Fruit fly (Drosophila melanogaster): ENCODE results near the gene CG10357.

Gene CG10357

DNA sequence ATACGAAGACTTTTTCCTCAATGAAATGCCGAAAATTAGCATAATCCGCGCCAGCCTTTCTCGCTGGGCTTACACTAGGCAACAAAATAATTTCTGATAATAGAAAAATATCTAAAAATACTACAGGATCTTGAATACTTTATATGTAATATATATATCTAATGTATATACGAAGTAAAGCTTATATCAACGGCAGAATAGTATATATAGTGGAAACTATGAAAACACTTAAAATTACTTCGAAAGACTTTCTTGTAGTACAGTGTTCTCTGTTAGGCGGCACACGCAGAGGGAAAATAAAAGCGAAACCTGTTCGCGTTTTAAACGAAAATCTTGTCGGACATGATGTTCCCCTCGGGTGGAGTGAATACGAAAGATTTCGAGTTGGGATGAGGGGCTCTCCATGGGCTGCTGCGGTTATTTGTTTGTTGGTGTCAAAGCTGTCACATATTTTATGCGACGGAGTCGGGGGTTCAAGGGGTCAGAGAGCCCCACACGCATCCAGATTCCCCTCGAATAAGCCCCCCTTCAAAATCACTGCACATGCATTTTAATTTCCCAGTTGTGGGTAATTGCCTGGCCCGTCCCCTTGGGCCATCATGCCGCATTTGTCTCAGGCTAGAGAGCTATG is 19.0 kb downstream of the CG10357 start (continued):
- no peak for TF ChIP-seq Bgb (GFP tag; IDR thresholded peaks at IDR 0.05; ENCODE audit: partially characterized antibody)
- TF ChIP-seq HHEX (GFP tag; optimal IDR thresholded peaks at IDR 0.05): no peak
- peak; percentile 74 for TF ChIP-seq Drgx (GFP tag; IDR thresholded peaks at IDR 0.05)
- no peak for TF ChIP-seq CG3847 (GFP tag; IDR thresholded peaks at IDR 0.05)
- no peak for TF ChIP-seq CG13287 (GFP tag; IDR thresholded peaks at IDR 0.05; ENCODE audit: partially characterized antibody)
- no peak for TF ChIP-seq CG9876 (GFP tag; optimal IDR thresholded peaks at IDR 0.05)
- TF ChIP-seq CG11085 (GFP tag; IDR thresholded peaks at IDR 0.05): no peak
- no peak for TF ChIP-seq sr (GFP tag; IDR thresholded peaks at IDR 0.05)
- TF ChIP-seq z (GFP tag; IDR thresholded peaks at IDR 0.05): no peak
- peak; percentile 8 for TF ChIP-seq CG4328 (GFP tag; optimal IDR thresholded peaks at IDR 0.05)
- no peak for TF ChIP-seq CG3163 (GFP tag; optimal IDR thresholded peaks at IDR 0.05)
- TF ChIP-seq scrt (GFP tag; optimal IDR thresholded peaks at IDR 0.05): peak; percentile 50
- TF ChIP-seq rib (GFP tag; IDR thresholded peaks at IDR 0.05): no peak
- no peak for TF ChIP-seq CG1647 (GFP tag; optimal IDR thresholded peaks at IDR 0.05)
- TF ChIP-seq CG11247 (GFP tag; IDR thresholded peaks at IDR 0.05): no peak
- no peak for TF ChIP-seq Ravus (GFP tag; IDR thresholded peaks at IDR 0.05)
- TF ChIP-seq CG17912 (GFP tag; optimal IDR thresholded peaks at IDR 0.05): no peak
- no peak for TF ChIP-seq CG7963 (GFP tag; IDR thresholded peaks at IDR 0.05; ENCODE audit: partially characterized antibody)
- no peak for TF ChIP-seq BtbVII (GFP tag; optimal IDR thresholded peaks at IDR 0.05)
- TF ChIP-seq insv (GFP tag; optimal IDR thresholded peaks at IDR 0.05): no peak
- TF ChIP-seq chn (GFP tag; optimal IDR thresholded peaks at IDR 0.05): no peak
- peak; percentile 52 for TF ChIP-seq ranshi (GFP tag; IDR thresholded peaks at IDR 0.05)
- peak; percentile 75 for TF ChIP-seq CG17359 (tag; optimal IDR thresholded peaks at IDR 0.05)
- TF ChIP-seq dmrt99B (tag; optimal IDR thresholded peaks at IDR 0.05): peak; percentile 87
- TF ChIP-seq slou (GFP tag; optimal IDR thresholded peaks at IDR 0.05): no peak
- no peak for TF ChIP-seq CG43689 (GFP tag; IDR thresholded peaks at IDR 0.05)
- peak; percentile 92 for TF ChIP-seq Blimp-1 (GFP tag; optimal IDR thresholded peaks at IDR 0.05)
- 0 out of 2 replicates have a peak, but pooled peaks have one; percentile 15 for TF ChIP-seq CG32767 (GFP tag; IDR thresholded peaks at IDR 0.05)
- TF ChIP-seq ewg (GFP tag; optimal IDR thresholded peaks at IDR 0.05): peak; percentile 42
- TF ChIP-seq az2 (GFP tag; optimal IDR thresholded peaks at IDR 0.05): peak; percentile 44
- TF ChIP-seq Oaz (GFP tag; IDR thresholded peaks at IDR 0.05): no peak
- no peak for TF ChIP-seq da (GFP tag; optimal IDR thresholded peaks at IDR 0.05)
- TF ChIP-seq Sin3A (optimal IDR thresholded peaks at IDR 0.05): no peak
- peak; percentile 68 for TF ChIP-seq row (GFP tag; IDR thresholded peaks at IDR 0.05)
- TF ChIP-seq wdn (GFP tag; IDR thresholded peaks at IDR 0.05): no peak
- TF ChIP-seq CG1024 (GFP tag; IDR thresholded peaks at IDR 0.05): peak; percentile 63; the same call in 1 of the 2 replicates
- TF ChIP-seq Fer2 (tag; optimal IDR thresholded peaks at IDR 0.05): no peak
- TF ChIP-seq Eip74EF (GFP tag; optimal IDR thresholded peaks at IDR 0.05): peak in 1 of 2 experiments; percentile 86
- peak; percentile 66 for TF ChIP-seq CG2202 (tag; optimal IDR thresholded peaks at IDR 0.05)
- peak; percentile 5 for TF ChIP-seq Jarid2 (GFP tag; optimal IDR thresholded peaks at IDR 0.05)
- no peak for TF ChIP-seq ac (GFP tag; optimal IDR thresholded peaks at IDR 0.05)
- TF ChIP-seq BEAF-32 (GFP tag; optimal IDR thresholded peaks at IDR 0.05): no peak
- TF ChIP-seq pzg (GFP tag; optimal IDR thresholded peaks at IDR 0.05): no peak
- no peak for TF ChIP-seq exex (tag; optimal IDR thresholded peaks at IDR 0.05)
- peak; percentile 78 for TF ChIP-seq Sox102F (GFP tag; optimal IDR thresholded peaks at IDR 0.05)
- TF ChIP-seq tll (GFP tag; optimal IDR thresholded peaks at IDR 0.05): no peak
- TF ChIP-seq CG31224 (GFP tag; IDR thresholded peaks at IDR 0.05): no peak
- no peak for TF ChIP-seq Rfx (GFP tag; IDR thresholded peaks at IDR 0.05)
- peak; percentile 57 for TF ChIP-seq lmd (GFP tag; IDR thresholded peaks at IDR 0.05)
- TF ChIP-seq CG5245 (GFP tag; optimal IDR thresholded peaks at IDR 0.05): no peak

All from whole organism, embryonic.